Worm (Caenorhabditis elegans) whole organism, late embryonic: ENCODE data around the gene Y47D7A.7.

Experiments used
- C38D4.7 ChIP-seq: fragments of 200-800 bp; sonication (Bioruptor generic); optimal IDR thresholded peaks from 2 replicates; lab custom pipeline; 2018; ENCODE audit warnings: mild to moderate bottlenecking, missing genetic modification characterization, moderate library complexity, missing compliant biosample characterization
- F13H6.1 ChIP-seq: sonication (generic microtip); optimal IDR thresholded peaks from 2 replicates; lab custom pipeline; 2016; ENCODE audit warnings: missing genetic modification characterization, missing compliant biosample characterization
- K09A11.1 ChIP-seq: sonication (generic microtip); optimal IDR thresholded peaks from 2 replicates; lab custom pipeline; 2017; ENCODE audit warnings: antibody characterized with exemption, mild to moderate bottlenecking, missing genetic modification characterization, missing compliant biosample characterization; ENCODE audit not compliant: insufficient read depth
- Y22D7AL.16 ChIP-seq: sonication (generic microtip); optimal IDR thresholded peaks from 2 replicates; lab custom pipeline; 2016; ENCODE audit warnings: missing genetic modification characterization, missing compliant biosample characterization
- ama-1 ChIP-seq: fragments of 150-350 bp; optimal IDR thresholded peaks from 2 replicates; lab custom pipeline; 2014
- ceh-18 ChIP-seq: sonication (generic microtip); optimal IDR thresholded peaks from 2 replicates; lab custom pipeline; 2016; ENCODE audit warnings: missing genetic modification characterization, missing compliant biosample characterization
- ceh-19 ChIP-seq: fragments of 200-800 bp; sonication (Bioruptor generic); optimal IDR thresholded peaks from 2 replicates; lab custom pipeline; 2018; ENCODE audit warnings: mild to moderate bottlenecking, missing genetic modification characterization, missing compliant biosample characterization
- ceh-22 ChIP-seq: sonication (generic microtip); optimal IDR thresholded peaks from 2 replicates; lab custom pipeline; 2017; ENCODE audit warnings: missing biosample characterization, missing genetic modification characterization
- ceh-30 ChIP-seq: fragments of 150-350 bp; optimal IDR thresholded peaks from 2 replicates; lab custom pipeline; 2014; ENCODE audit warnings: missing biosample characterization, missing genetic modification characterization
- ceh-34 ChIP-seq: sonication (generic microtip); optimal IDR thresholded peaks from 2 replicates; lab custom pipeline; 2016; ENCODE audit warnings: mild to moderate bottlenecking, missing genetic modification characterization, missing compliant biosample characterization
- ceh-45 ChIP-seq: fragments of 200-800 bp; sonication (Bioruptor generic); IDR thresholded peaks from 2 replicates; pipeline ENCODE4 v1.3.6; 2022; ENCODE audit warnings: missing genetic modification reagents, missing genetic modification characterization, missing compliant biosample characterization
- ceh-48 ChIP-seq: sonication (generic microtip); optimal IDR thresholded peaks from 2 replicates; lab custom pipeline; 2016; ENCODE audit warnings: missing genetic modification characterization, inconsistent platforms, missing compliant biosample characterization
- ceh-6 ChIP-seq: fragments of 200-800 bp; sonication (Bioruptor generic); optimal IDR thresholded peaks from 2 replicates; lab custom pipeline; 2018; ENCODE audit warnings: mild to moderate bottlenecking, missing genetic modification characterization, missing compliant biosample characterization
- ceh-9 ChIP-seq: sonication (generic microtip); optimal IDR thresholded peaks from 2 replicates; lab custom pipeline; 2016; ENCODE audit warnings: mild to moderate bottlenecking, missing genetic modification characterization, inconsistent platforms, missing compliant biosample characterization
- dve-1 ChIP-seq: sonication (generic microtip); optimal IDR thresholded peaks from 2 replicates; lab custom pipeline; 2017; ENCODE audit warnings: antibody characterized with exemption, mild to moderate bottlenecking, missing genetic modification characterization, missing compliant biosample characterization
- elt-2 ChIP-seq: sonication (generic microtip); optimal IDR thresholded peaks from 2 replicates; lab custom pipeline; 2016; ENCODE audit warnings: missing genetic modification reagents, missing genetic modification characterization, missing compliant biosample characterization
- elt-4 ChIP-seq: sonication (generic microtip); optimal IDR thresholded peaks from 2 replicates; lab custom pipeline; 2016; ENCODE audit warnings: missing genetic modification characterization, missing compliant biosample characterization
- ets-4 ChIP-seq: sonication (generic microtip); optimal IDR thresholded peaks from 2 replicates; lab custom pipeline; 2016; ENCODE audit warnings: missing genetic modification characterization, missing compliant biosample characterization
- gmeb-2 ChIP-seq: sonication (generic microtip); optimal IDR thresholded peaks from 2 replicates; lab custom pipeline; 2016; ENCODE audit warnings: missing genetic modification characterization, inconsistent platforms, missing compliant biosample characterization
- hlh-13 ChIP-seq: fragments of 200-800 bp; sonication (Bioruptor generic); optimal IDR thresholded peaks from 2 replicates; lab custom pipeline; 2018; ENCODE audit warnings: mild to moderate bottlenecking, missing genetic modification characterization, missing compliant biosample characterization
- hlh-30 ChIP-seq: sonication (generic microtip); optimal IDR thresholded peaks from 2 replicates; lab custom pipeline; 2017; ENCODE audit warnings: antibody characterized with exemption, missing genetic modification characterization, missing compliant biosample characterization; ENCODE audit not compliant: insufficient read depth
- hlh-8 ChIP-seq: sonication (generic microtip); optimal IDR thresholded peaks from 2 replicates; lab custom pipeline; 2016; ENCODE audit warnings: missing genotype, missing genetic modification characterization, missing compliant biosample characterization
- lin-11 ChIP-seq: fragments of 200-800 bp; sonication (Bioruptor generic); optimal IDR thresholded peaks from 2 replicates; lab custom pipeline; 2018; ENCODE audit warnings: mild to moderate bottlenecking, missing genetic modification characterization, missing compliant biosample characterization
- madf-2 ChIP-seq: sonication (generic microtip); optimal IDR thresholded peaks from 2 replicates; lab custom pipeline; 2017; ENCODE audit warnings: missing genetic modification characterization, missing compliant biosample characterization
- mec-3 ChIP-seq: sonication (generic microtip); optimal IDR thresholded peaks from 2 replicates; lab custom pipeline; 2016; ENCODE audit warnings: borderline replicate concordance, missing genetic modification characterization, missing compliant biosample characterization
- nfya-1 ChIP-seq: sonication (generic microtip); optimal IDR thresholded peaks from 2 replicates; lab custom pipeline; 2017; ENCODE audit warnings: missing genetic modification characterization, mild to moderate bottlenecking, missing compliant biosample characterization, antibody characterized with exemption, moderate library complexity
- nhr-11 ChIP-seq: fragments of 150-350 bp; optimal IDR thresholded peaks from 2 replicates; lab custom pipeline; 2014; ENCODE audit warnings: missing biosample characterization, missing genetic modification characterization
- nhr-232 ChIP-seq: sonication (generic microtip); optimal IDR thresholded peaks from 2 replicates; lab custom pipeline; 2016; ENCODE audit warnings: missing genetic modification characterization, missing compliant biosample characterization
- odd-2 ChIP-seq: sonication (generic microtip); optimal IDR thresholded peaks from 2 replicates; lab custom pipeline; 2017; ENCODE audit warnings: antibody characterized with exemption, mild to moderate bottlenecking, missing genetic modification characterization, missing compliant biosample characterization
- pag-3 ChIP-seq: sonication (generic microtip); optimal IDR thresholded peaks from 2 replicates; lab custom pipeline; 2016; ENCODE audit warnings: missing compliant biosample characterization, missing genetic modification characterization, borderline replicate concordance
- pat-9 ChIP-seq: fragments of 200-800 bp; sonication (Bioruptor generic); optimal IDR thresholded peaks from 2 replicates; lab custom pipeline; 2018; ENCODE audit warnings: mild to moderate bottlenecking, missing genetic modification characterization, moderate library complexity, missing compliant biosample characterization
- pha-4 ChIP-seq: fragments of 150-350 bp; optimal IDR thresholded peaks from 2 replicates; lab custom pipeline; 2018; ENCODE audit warnings: missing biosample characterization, missing genetic modification reagents, missing genetic modification characterization
- pqm-1 ChIP-seq: sonication (generic microtip); optimal IDR thresholded peaks from 2 replicates; lab custom pipeline; 2016; ENCODE audit warnings: missing genetic modification characterization, missing compliant biosample characterization
- pros-1 ChIP-seq: fragments of 150-350 bp; optimal IDR thresholded peaks from 2 replicates; lab custom pipeline; 2014; ENCODE audit warnings: missing biosample characterization, missing genetic modification reagents, missing genetic modification characterization
- ref-2 ChIP-seq: sonication (generic microtip); optimal IDR thresholded peaks from 2 replicates; lab custom pipeline; 2016; ENCODE audit warnings: missing genetic modification characterization, missing compliant biosample characterization
- sdc-2 ChIP-seq: sonication (generic microtip); optimal IDR thresholded peaks from 2 replicates; lab custom pipeline; 2016; ENCODE audit warnings: missing genotype, missing genetic modification characterization, missing compliant biosample characterization
- syd-9 ChIP-seq: sonication (generic microtip); optimal IDR thresholded peaks from 2 replicates; lab custom pipeline; 2016; ENCODE audit warnings: mild to moderate bottlenecking, missing genetic modification characterization, moderate library complexity, missing compliant biosample characterization
- ttx-3 ChIP-seq: sonication (generic microtip); optimal IDR thresholded peaks from 2 replicates; lab custom pipeline; 2016; ENCODE audit warnings: missing genetic modification reagents, missing genetic modification characterization, missing compliant biosample characterization
- unc-3 ChIP-seq, 2 experiments: fragments of 200-800 bp in 1 of 2; sonication (Bioruptor generic) in 1 of 2; sonication (generic microtip) in 1 of 2; conservative IDR thresholded peaks in 1 of 2; optimal IDR thresholded peaks in 1 of 2; 2 replicates each; pipeline versions ENCODE4 v1.3.6 to Lab custom; 2016 to 2022; ENCODE audit warnings: missing compliant biosample characterization in 2 of 2, missing genetic modification characterization in 2 of 2, missing genetic modification reagents in 1 of 2
- unc-55 ChIP-seq: sonication (generic microtip); optimal IDR thresholded peaks from 2 replicates; lab custom pipeline; 2017; ENCODE audit warnings: missing biosample characterization, missing genetic modification reagents, missing genetic modification characterization
- zip-5 ChIP-seq: sonication (generic microtip); optimal IDR thresholded peaks from 2 replicates; lab custom pipeline; 2016; ENCODE audit warnings: missing genetic modification characterization, missing compliant biosample characterization
- ztf-16 ChIP-seq: sonication (generic microtip); optimal IDR thresholded peaks from 2 replicates; lab custom pipeline; 2017; ENCODE audit warnings: missing genetic modification characterization, missing compliant biosample characterization

The Y47D7A.7 gene

DNA sequence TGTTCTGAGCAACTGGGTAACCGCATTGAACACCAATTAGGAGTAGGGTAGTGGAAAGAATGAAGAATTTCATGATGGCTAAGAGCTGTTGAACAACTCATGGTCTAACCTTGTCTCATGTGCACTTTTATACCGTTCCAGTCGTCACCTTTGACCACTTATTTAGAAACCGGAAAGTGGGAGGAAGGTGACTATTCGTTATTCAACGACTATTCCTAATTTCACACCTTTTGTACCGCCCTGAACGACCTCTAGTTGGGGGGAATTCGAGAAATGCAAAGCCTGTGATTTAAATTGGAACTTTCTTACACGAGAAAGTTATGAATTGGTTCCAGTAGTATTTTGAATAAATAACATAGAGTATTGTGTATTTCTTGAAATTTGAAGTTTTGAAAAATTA lies 9.9 kb upstream of the Y47D7A.7 start, which contains the start of gene Y47D7A.12:
Y47D7A.12 (minus strand) TSS at position 101 of the 400 bp plus-strand sequence.
- TF ChIP-seq syd-9 (tag; lab: Kevin White, UChicago): no peak
- no peak for TF ChIP-seq F13H6.1
- no peak for TF ChIP-seq K09A11.1 (tag; lab: Kevin White, UChicago)
- TF ChIP-seq ceh-30: no peak
- TF ChIP-seq madf-2 (tag; lab: Kevin White, UChicago): no peak
- TF ChIP-seq ref-2 (tag; lab: Kevin White, UChicago): no peak
- TF ChIP-seq hlh-30 (tag; lab: Kevin White, UChicago): no peak
- TF ChIP-seq mec-3 (tag; lab: Kevin White, UChicago): no peak
- no peak for TF ChIP-seq ceh-18 (tag; lab: Kevin White, UChicago)
- TF ChIP-seq ztf-16 (tag; lab: Kevin White, UChicago): no peak
- TF ChIP-seq unc-55 (GFP tag; lab: Kevin White, UChicago): no peak
- TF ChIP-seq ceh-34 (tag; lab: Kevin White, UChicago): no peak
- TF ChIP-seq dve-1: no peak

DNA sequence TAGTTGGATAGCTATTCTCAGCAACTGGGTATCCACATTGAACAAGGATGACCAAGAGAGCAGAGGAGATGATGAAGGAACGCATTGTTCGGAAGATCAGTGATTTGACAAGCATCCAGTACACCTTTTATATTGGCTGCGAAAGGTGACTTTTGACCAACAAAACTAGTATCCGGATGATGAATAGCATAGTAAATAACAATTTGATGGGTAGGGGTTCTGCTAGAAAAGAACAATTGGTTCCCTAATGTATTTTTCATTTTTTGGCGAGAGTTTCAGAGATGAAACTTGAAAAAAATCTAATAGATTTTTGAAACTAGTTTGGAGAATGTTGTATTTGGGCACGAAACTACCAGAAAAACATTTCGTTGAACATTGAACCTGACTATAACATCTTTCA lies 8.5 kb upstream of the Y47D7A.7 start, which contains the start of gene Y47D7A.11:
Y47D7A.11 (minus strand) TSS at position 101 of the 400 bp plus-strand sequence.
- no peak for TF ChIP-seq nhr-232 (tag; lab: Kevin White, UChicago)
- no peak for TF ChIP-seq nfya-1 (tag; lab: Kevin White, UChicago)
- no peak for TF ChIP-seq pros-1 (tag; lab: Kevin White, UChicago)
- no peak for TF ChIP-seq ttx-3
- TF ChIP-seq hlh-8 (tag; lab: Kevin White, UChicago): no peak
- no peak for TF ChIP-seq ceh-45
- no peak for TF ChIP-seq ceh-48
- no peak for TF ChIP-seq elt-2 (tag; lab: Kevin White, UChicago)
- no peak for TF ChIP-seq madf-2 (tag; lab: Kevin White, UChicago)
- no peak for TF ChIP-seq sdc-2 (tag; lab: Kevin White, UChicago)
- no peak for TF ChIP-seq pha-4
- no peak for TF ChIP-seq pag-3 (tag; lab: Kevin White, UChicago)
- TF ChIP-seq F13H6.1: no peak
- TF ChIP-seq ceh-22 (tag; lab: Kevin White, UChicago): no peak
- TF ChIP-seq hlh-30 (tag; lab: Kevin White, UChicago): no peak
- no peak for TF ChIP-seq mec-3 (tag; lab: Kevin White, UChicago)

- TF ChIP-seq elt-4 (tag; lab: Kevin White, UChicago) (no peak), zip-5 (no peak), ceh-19 (no peak), pat-9 (tag; lab: Kevin White, UChicago) (no peak), ama-1 (lab: Kevin White, UChicago) (no peak), ceh-30 (no peak), Y22D7AL.16 (no peak), lin-11 (no peak), madf-2 (tag; lab: Kevin White, UChicago) (no peak), ceh-6 (GFP tag; lab: Kevin White, UChicago) (no peak), F13H6.1 (no peak)
- TF ChIP-seq, all 69 proteins: peak for 0
Measured at ce11 chrV:4423860-4424401, 4.3 kb upstream of the Y47D7A.7 start, which contains the start of the genes Y47D7A.9 and Y47D7A.19. Y47D7A.9 (minus strand) TSS chrV:4423960. Y47D7A.19 (plus strand) TSS chrV:4424351.

- TF ChIP-seq pqm-1 (tag; lab: Kevin White, UChicago): no peak
- TF ChIP-seq odd-2 (tag; lab: Kevin White, UChicago): no peak
- no peak for TF ChIP-seq unc-55 (GFP tag; lab: Kevin White, UChicago)
- no peak for TF ChIP-seq ceh-9 (tag; lab: Kevin White, UChicago)
- no peak for TF ChIP-seq ceh-34 (tag; lab: Kevin White, UChicago)
- no peak for TF ChIP-seq dve-1
- no peak for TF ChIP-seq nhr-11
- no peak for TF ChIP-seq C38D4.7 (GFP tag; lab: Kevin White, UChicago)
- no peak for TF ChIP-seq ets-4 (tag; lab: Kevin White, UChicago)
- TF ChIP-seq ref-2 (tag; lab: Kevin White, UChicago): no peak
- TF ChIP-seq gmeb-2 (tag; lab: Kevin White, UChicago): no peak
- no peak for TF ChIP-seq ceh-18 (tag; lab: Kevin White, UChicago)
- no peak for TF ChIP-seq nhr-232 (tag; lab: Kevin White, UChicago)
- no peak for TF ChIP-seq elt-2 (tag; lab: Kevin White, UChicago)
- TF ChIP-seq lin-11: no peak
- no peak for TF ChIP-seq hlh-13 (GFP tag; lab: Kevin White, UChicago)
- no peak for TF ChIP-seq Y22D7AL.16
- no peak for TF ChIP-seq sdc-2 (tag; lab: Kevin White, UChicago)
- no peak for TF ChIP-seq unc-3 (GFP tag; conservative IDR thresholded peaks at IDR 0.05; lab: Robert Waterston, UW)
- TF ChIP-seq unc-3 (tag; optimal IDR thresholded peaks at IDR 0.05; lab: Kevin White, UChicago): no peak
- TF ChIP-seq ceh-45: no peak
Measured at ce11 chrV:4423087-4423486, 3.4 kb upstream of the Y47D7A.7 start.
